Fruit fly (Drosophila melanogaster) whole organism, embryonic: Measurements from ENCODE around the gene Nmdar1.

Source experiments
- B-H1 ChIP-seq: fragments of 200-800 bp; sonication (Bioruptor generic); IDR thresholded peaks from 3 replicates; pipeline ENCODE4 v1.3.6; 2022; ENCODE audit warnings: missing biosample characterization, missing genetic modification characterization
- C15 ChIP-seq: fragments of 200-800 bp; sonication (Bioruptor generic); IDR thresholded peaks from 3 replicates; pipeline ENCODE4 v1.3.6; 2022; ENCODE audit warnings: missing biosample characterization, missing genetic modification characterization
- CG1024 ChIP-seq: fragments of 200-800 bp; sonication (Bioruptor generic); IDR thresholded peaks from 2 replicates; pipeline ENCODE4 v1.3.6; 2022; ENCODE audit warnings: missing biosample characterization, missing genetic modification characterization
- CG10543 ChIP-seq: fragments of 200-800 bp; sonication (Bioruptor generic); optimal IDR thresholded peaks from 3 replicates; lab custom pipeline; 2017; ENCODE audit warnings: missing biosample characterization, mild to moderate bottlenecking, missing genetic modification characterization, moderate library complexity
- CG11456 ChIP-seq: fragments of 200-800 bp; sonication (Bioruptor generic); IDR thresholded peaks from 3 replicates; pipeline ENCODE4 v1.3.6; 2022; ENCODE audit warnings: missing biosample characterization, missing genetic modification characterization
- CG11723 ChIP-seq: fragments of 200-800 bp; sonication (Bioruptor generic); optimal IDR thresholded peaks from 2 replicates; lab custom pipeline; 2017; ENCODE audit warnings: missing biosample characterization, mild to moderate bottlenecking, missing genetic modification characterization
- CG12104 ChIP-seq: fragments of 200-800 bp; sonication (Bioruptor generic); optimal IDR thresholded peaks from 3 replicates; lab custom pipeline; 2016; ENCODE audit warnings: missing biosample characterization, missing genetic modification characterization
- CG12155 ChIP-seq: fragments of 200-800 bp; sonication (Bioruptor generic); optimal IDR thresholded peaks from 3 replicates; lab custom pipeline; 2016; ENCODE audit warnings: missing biosample characterization, missing genetic modification characterization
- CG14667 ChIP-seq: fragments of 200-800 bp; sonication (Bioruptor generic); IDR thresholded peaks from 2 replicates; pipeline ENCODE4 v1.3.6; 2022; ENCODE audit warnings: missing biosample characterization, missing genetic modification characterization
- CG3163 ChIP-seq: fragments of 200-800 bp; sonication (Bioruptor generic); optimal IDR thresholded peaks from 3 replicates; lab custom pipeline; 2016; ENCODE audit warnings: missing biosample characterization, missing genetic modification characterization
- CG5953 ChIP-seq: fragments of 200-800 bp; sonication (Bioruptor generic); IDR thresholded peaks from 2 replicates; pipeline ENCODE4 v1.3.6; 2022; ENCODE audit warnings: missing biosample characterization, missing genetic modification characterization
- CG7357 ChIP-seq: fragments of 200-800 bp; sonication (Bioruptor generic); IDR thresholded peaks from 3 replicates; pipeline ENCODE4 v1.3.6; 2022; ENCODE audit warnings: missing biosample characterization, missing genetic modification characterization
- CG7928 ChIP-seq: fragments of 200-800 bp; sonication (Bioruptor generic); optimal IDR thresholded peaks from 2 replicates; lab custom pipeline; 2017; ENCODE audit warnings: missing biosample characterization, mild to moderate bottlenecking, missing genetic modification characterization
- CG8089 ChIP-seq: fragments of 200-800 bp; sonication (Bioruptor generic); optimal IDR thresholded peaks from 3 replicates; lab custom pipeline; 2016; ENCODE audit warnings: missing biosample characterization, missing genetic modification characterization
- CG8388 ChIP-seq: fragments of 200-800 bp; sonication (Bioruptor generic); optimal IDR thresholded peaks from 2 replicates; lab custom pipeline; 2019; ENCODE audit warnings: missing biosample characterization, mild to moderate bottlenecking, missing genetic modification characterization, moderate library complexity
- Dll ChIP-seq: fragments of 200-800 bp; sonication (Bioruptor generic); IDR thresholded peaks from 4 replicates; pipeline ENCODE4 v1.3.6; 2022; ENCODE audit warnings: missing biosample characterization, missing genetic modification characterization; ENCODE audit not compliant: partially characterized antibody
- Dref ChIP-seq: fragments of 200-800 bp; sonication (Bioruptor generic); IDR thresholded peaks from 2 replicates; pipeline ENCODE4 v1.3.6; 2022; ENCODE audit warnings: missing biosample characterization, missing genetic modification characterization
- Eip74EF ChIP-seq, 2 experiments: fragments of 200-800 bp in 1 of 2; fragments of >200 bp in 1 of 2; sonication (Bioruptor generic) in 1 of 2; optimal IDR thresholded peaks; 2 replicates each; lab custom pipeline; 2017 to 2019; ENCODE audit warnings: missing biosample characterization in 2 of 2, missing genetic modification characterization in 2 of 2, mild to moderate bottlenecking in 1 of 2, moderate library complexity in 1 of 2
- Ets65A ChIP-seq: fragments of 200-800 bp; sonication (Bioruptor generic); peaks from one replicate; lab custom pipeline; 2016; ENCODE audit warnings: missing biosample characterization, missing genetic modification characterization
- Fer2 ChIP-seq: fragments of 200-800 bp; sonication (Bioruptor generic); optimal IDR thresholded peaks from 2 replicates; lab custom pipeline; 2018; ENCODE audit warnings: missing biosample characterization, mild to moderate bottlenecking, missing genetic modification characterization, moderate library complexity
- H2.0 ChIP-seq: fragments of 200-800 bp; sonication (Bioruptor generic); IDR thresholded peaks from 2 replicates; pipeline ENCODE4 v1.3.6; 2022; ENCODE audit warnings: missing biosample characterization, missing genetic modification characterization
- HLH3B ChIP-seq: fragments of 200-800 bp; sonication (Bioruptor generic); IDR thresholded peaks from 2 replicates; pipeline ENCODE4 v1.3.6; 2022; ENCODE audit warnings: missing biosample characterization, missing genetic modification characterization
- HLH4C ChIP-seq: fragments of 200-800 bp; sonication (Bioruptor generic); IDR thresholded peaks from 3 replicates; pipeline ENCODE4 v1.3.6; 2022; ENCODE audit warnings: missing biosample characterization, missing genetic modification characterization; ENCODE audit not compliant: partially characterized antibody
- Hmr ChIP-seq: fragments of 200-800 bp; sonication (Bioruptor generic); optimal IDR thresholded peaks from 3 replicates; lab custom pipeline; 2017; ENCODE audit warnings: mild to moderate bottlenecking, missing biosample characterization, missing genetic modification reagents, missing genetic modification characterization
- Hsf ChIP-seq: fragments of 200-800 bp; sonication (Bioruptor generic); optimal IDR thresholded peaks from 3 replicates; lab custom pipeline; 2016; ENCODE audit warnings: missing biosample characterization, missing genetic modification characterization
- Sin3A ChIP-seq: fragments of >200 bp; optimal IDR thresholded peaks from 2 replicates; lab custom pipeline; 2018
- Sox100B ChIP-seq: fragments of 200-800 bp; sonication (Bioruptor generic); optimal IDR thresholded peaks from 3 replicates; lab custom pipeline; 2018; ENCODE audit warnings: missing biosample characterization, mild to moderate bottlenecking, missing genetic modification characterization
- Sry-β ChIP-seq: fragments of 200-800 bp; sonication (Bioruptor generic); optimal IDR thresholded peaks from 2 replicates; lab custom pipeline; 2018; ENCODE audit warnings: missing biosample characterization, mild to moderate bottlenecking, missing genetic modification characterization, moderate library complexity
- Stat92E ChIP-seq, 3 experiments: fragments of >200 bp in 2 of 3; fragments of 200-800 bp in 1 of 3; sonication (Bioruptor generic) in 1 of 3; optimal IDR thresholded peaks; 2 replicates each; lab custom pipeline; 2017 to 2019; ENCODE audit warnings: missing biosample characterization in 3 of 3, missing genetic modification characterization in 3 of 3, mild to moderate bottlenecking in 1 of 3, moderate library complexity in 1 of 3
- Xbp1 ChIP-seq: fragments of 200-800 bp; sonication (Bioruptor generic); optimal IDR thresholded peaks from 3 replicates; lab custom pipeline; 2016; ENCODE audit warnings: missing biosample characterization, mild to moderate bottlenecking, missing genetic modification characterization
- ase ChIP-seq: fragments of 200-800 bp; sonication (Bioruptor generic); IDR thresholded peaks from 3 replicates; pipeline ENCODE4 v1.3.6; 2022; ENCODE audit warnings: missing biosample characterization, missing genetic modification characterization
- bigmax ChIP-seq: fragments of 200-800 bp; sonication (Bioruptor generic); optimal IDR thresholded peaks from 2 replicates; lab custom pipeline; 2018; ENCODE audit warnings: missing biosample characterization, mild to moderate bottlenecking, missing genetic modification characterization
- exex ChIP-seq: fragments of 200-800 bp; sonication (Bioruptor generic); optimal IDR thresholded peaks from 4 replicates; lab custom pipeline; 2018; ENCODE audit warnings: missing biosample characterization, mild to moderate bottlenecking, missing genetic modification characterization, moderate library complexity
- fd96Cb ChIP-seq: fragments of 200-800 bp; sonication (Bioruptor generic); optimal IDR thresholded peaks from 2 replicates; lab custom pipeline; 2018; ENCODE audit warnings: missing biosample characterization, mild to moderate bottlenecking, missing genetic modification characterization, moderate library complexity
- grn ChIP-seq: fragments of 200-800 bp; sonication (Bioruptor generic); optimal IDR thresholded peaks from 3 replicates; lab custom pipeline; 2017; ENCODE audit warnings: missing biosample characterization, missing genetic modification characterization
- gro ChIP-seq: fragments of 200-800 bp; sonication (Bioruptor generic); optimal IDR thresholded peaks from 2 replicates; lab custom pipeline; 2016; ENCODE audit warnings: missing biosample characterization, missing genetic modification characterization
- gsb ChIP-seq: fragments of 200-800 bp; sonication (Bioruptor generic); IDR thresholded peaks from 2 replicates; pipeline ENCODE4 v1.3.6; 2022; ENCODE audit warnings: missing biosample characterization, missing genetic modification characterization
- hb ChIP-seq: fragments of 200-800 bp; sonication (Bioruptor generic); IDR thresholded peaks from 3 replicates; pipeline ENCODE4 v1.3.6; 2022; ENCODE audit warnings: missing biosample characterization, missing genetic modification characterization; ENCODE audit not compliant: partially characterized antibody
- klu ChIP-seq: fragments of 200-800 bp; sonication (Bioruptor generic); IDR thresholded peaks from 2 replicates; pipeline ENCODE4 v1.3.6; 2022; ENCODE audit warnings: missing biosample characterization, missing genetic modification characterization
- lilli ChIP-seq: fragments of 200-800 bp; sonication (Bioruptor generic); optimal IDR thresholded peaks from 3 replicates; lab custom pipeline; 2016; ENCODE audit warnings: missing biosample characterization, missing genetic modification characterization
- lov ChIP-seq, 2 experiments: fragments of 200-800 bp in 1 of 2; fragments of >200 bp in 1 of 2; sonication (Bioruptor generic) in 1 of 2; IDR thresholded peaks in 1 of 2; optimal IDR thresholded peaks in 1 of 2; 2 replicates in 1 of 2; 3 replicates in 1 of 2; pipeline versions ENCODE4 v1.3.6 to Lab custom; 2017 to 2022; ENCODE audit warnings: missing biosample characterization in 1 of 2, missing genetic modification characterization in 1 of 2
- mam ChIP-seq: fragments of 200-800 bp; sonication (Bioruptor generic); optimal IDR thresholded peaks from 3 replicates; lab custom pipeline; 2016; ENCODE audit warnings: missing biosample characterization, missing genetic modification characterization
- peb ChIP-seq: fragments of 200-800 bp; sonication (Bioruptor generic); IDR thresholded peaks from 2 replicates; pipeline ENCODE4 v1.3.6; 2022; ENCODE audit warnings: missing biosample characterization, missing genetic modification characterization
- pita ChIP-seq: fragments of 200-800 bp; sonication (Bioruptor generic); optimal IDR thresholded peaks from 2 replicates; lab custom pipeline; 2017; ENCODE audit warnings: missing biosample characterization, mild to moderate bottlenecking, missing genetic modification characterization
- sna ChIP-seq: fragments of 200-800 bp; sonication (Bioruptor generic); IDR thresholded peaks from 2 replicates; pipeline ENCODE4 v1.3.6; 2022; ENCODE audit warnings: missing biosample characterization, missing genetic modification characterization; ENCODE audit not compliant: partially characterized antibody
- stwl ChIP-seq: fragments of 200-800 bp; sonication (Bioruptor generic); optimal IDR thresholded peaks from 3 replicates; lab custom pipeline; 2018; ENCODE audit warnings: missing biosample characterization, mild to moderate bottlenecking, missing genetic modification characterization, moderate library complexity
- tgo ChIP-seq: fragments of 200-800 bp; sonication (Bioruptor generic); IDR thresholded peaks from 3 replicates; pipeline ENCODE4 v1.3.6; 2022; ENCODE audit warnings: missing biosample characterization, missing genetic modification characterization
- tna ChIP-seq: fragments of 200-800 bp; sonication (Bioruptor generic); IDR thresholded peaks from 2 replicates; pipeline ENCODE4 v1.3.6; 2022; ENCODE audit warnings: missing biosample characterization, missing genetic modification characterization; ENCODE audit not compliant: partially characterized antibody
- tup ChIP-seq: fragments of 200-800 bp; sonication (Bioruptor generic); optimal IDR thresholded peaks from 2 replicates; lab custom pipeline; 2016; ENCODE audit warnings: missing biosample characterization, mild to moderate bottlenecking, missing genetic modification characterization, moderate library complexity
- zen ChIP-seq: fragments of 200-800 bp; sonication (Bioruptor generic); optimal IDR thresholded peaks from 3 replicates; lab custom pipeline; 2018; ENCODE audit warnings: missing biosample characterization, mild to moderate bottlenecking, missing genetic modification characterization, moderate library complexity

Nmdar1 gene

dm6 chr3R:5568590-5568989, 45.5 kb upstream of the Nmdar1 start, which contains the start of the genes CG2931 and Rheb (continued):
- TF ChIP-seq CG12104 (GFP tag; lab: Kevin White, UChicago) (no peak), CG8388 (GFP tag; lab: Kevin White, UChicago) (peak; percentile 56), tna (GFP tag; lab: Robert Waterston, UW) (peak; percentile 64), mam (GFP tag; lab: Kevin White, UChicago) (peak; percentile 55), stwl (peak; percentile 87), sna (GFP tag; lab: Robert Waterston, UW) (peak; percentile 89), CG7928 (peak; percentile 15), B-H1 (GFP tag; lab: Robert Waterston, UW) (no peak; the same call in 2 of the 3 replicates), Stat92E (GFP tag; optimal IDR thresholded peaks at IDR 0.05; lab: Kevin White, UChicago) (no peak), Dll (peak; percentile 88), ase (peak; percentile 47; the same call in 2 of the 3 replicates), hb (GFP tag; lab: Robert Waterston, UW) (peak; percentile 59; the same call in 2 of the 3 replicates), CG12155 (peak; percentile 71), Sin3A (lab: Kevin White, UChicago) (peak; percentile 71), Xbp1 (GFP tag; lab: Kevin White, UChicago) (peak; percentile 77), HLH4C (GFP tag; lab: Robert Waterston, UW) (peak; percentile 65), CG3163 (GFP tag; lab: Kevin White, UChicago) (no peak), Hsf (peak; percentile 65), CG8089 (GFP tag; lab: Kevin White, UChicago) (peak; percentile 4), Ets65A (GFP tag; lab: Kevin White, UChicago) (peak; percentile 94), HLH3B (GFP tag; lab: Robert Waterston, UW) (0 out of 2 replicates have a peak, but pooled peaks have one; percentile 35), fd96Cb (tag; lab: Kevin White, UChicago) (peak; percentile 48), CG7357 (GFP tag; lab: Robert Waterston, UW) (peak; percentile 74), tup (GFP tag; lab: Kevin White, UChicago) (peak; percentile 48), CG11723 (peak; percentile 8), Dref (GFP tag; lab: Robert Waterston, UW) (peak; percentile 63), CG5953 (GFP tag; lab: Robert Waterston, UW) (no peak; the same call in 1 of the 2 replicates), gsb (GFP tag; lab: Robert Waterston, UW) (no peak), Eip74EF (GFP tag; optimal IDR thresholded peaks at IDR 0.05; lab: Kevin White, UChicago) (no peak), Fer2 (peak; percentile 34), exex (tag; lab: Kevin White, UChicago) (peak; percentile 19), lov (optimal IDR thresholded peaks at IDR 0.05; lab: Kevin White, UChicago) (no peak), lov (GFP tag; IDR thresholded peaks at IDR 0.05; lab: Robert Waterston, UW) (peak; percentile 27; the same call in 1 of the 3 replicates), Sox100B (GFP tag; lab: Kevin White, UChicago) (peak; percentile 26), H2.0 (GFP tag; lab: Robert Waterston, UW) (peak; percentile 49; the same call in 1 of the 2 replicates), klu (peak; percentile 25; the same call in 1 of the 2 replicates), bigmax (GFP tag; lab: Kevin White, UChicago) (no peak), tgo (GFP tag; lab: Robert Waterston, UW) (peak; percentile 67), grn (GFP tag; lab: Kevin White, UChicago) (peak; percentile 39), lilli (peak; percentile 87), peb (peak; percentile 47), C15 (no peak), gro (GFP tag; lab: Kevin White, UChicago) (peak; percentile 44), pita (no peak), CG14667 (GFP tag; lab: Robert Waterston, UW) (peak; percentile 56), CG11456 (GFP tag; lab: Robert Waterston, UW) (0 out of 3 replicates have a peak, but pooled peaks have one; percentile 28), zen (tag; lab: Kevin White, UChicago) (peak; percentile 62), Sry-β (peak; percentile 32), CG1024 (GFP tag; lab: Robert Waterston, UW) (peak; percentile 82), Hmr (GFP tag; lab: Kevin White, UChicago) (peak; percentile 69), CG10543 (peak; percentile 49)
